Fruit fly (Drosophila melanogaster) whole organism: ENCODE measurements around the gene kairos.

Experiments
- pan ChIP-seq: fragments of >200 bp; optimal IDR thresholded peaks from 2 replicates; lab custom pipeline; 2017
- psq ChIP-seq: fragments of >200 bp; optimal IDR thresholded peaks from 2 replicates; lab custom pipeline; 2017

- TF ChIP-seq pan, result no peak
- TF ChIP-seq psq (lab: Kevin White, UChicago), result no peak
Observed at dm6 chrX:18366851-18367649, 11.1 kb upstream of the kairos start.
